Fruit fly (Drosophila melanogaster) whole organism, embryonic: Measurements from ENCODE around the gene CG7275.

Source experiments
- Atf3 ChIP-seq: fragments of 200-800 bp; sonication (Bioruptor generic); optimal IDR thresholded peaks from 3 replicates; lab custom pipeline; 2016; ENCODE audit warnings: missing biosample characterization, missing genetic modification characterization
- B-H1 ChIP-seq: fragments of 200-800 bp; sonication (Bioruptor generic); IDR thresholded peaks from 3 replicates; pipeline ENCODE4 v1.3.6; 2022; ENCODE audit warnings: missing biosample characterization, missing genetic modification characterization
- CG10462 ChIP-seq: fragments of 200-800 bp; sonication (Bioruptor generic); optimal IDR thresholded peaks from 2 replicates; lab custom pipeline; 2016; ENCODE audit warnings: missing biosample characterization, missing genetic modification characterization
- CG11093 ChIP-seq: fragments of 200-800 bp; sonication (Bioruptor generic); IDR thresholded peaks from 3 replicates; pipeline ENCODE4 v1.3.6; 2022; ENCODE audit warnings: missing biosample characterization, missing genetic modification characterization
- CG12219 ChIP-seq: fragments of 200-800 bp; sonication (Bioruptor generic); optimal IDR thresholded peaks from 3 replicates; lab custom pipeline; 2018; ENCODE audit warnings: missing biosample characterization, mild to moderate bottlenecking, missing genetic modification characterization
- CG14050 ChIP-seq: fragments of 200-800 bp; sonication (Bioruptor generic); IDR thresholded peaks from 3 replicates; pipeline ENCODE4 v1.3.6; 2022; ENCODE audit warnings: missing biosample characterization, missing genetic modification characterization
- CG17186 ChIP-seq: fragments of 200-800 bp; sonication (Bioruptor generic); optimal IDR thresholded peaks from 3 replicates; lab custom pipeline; 2017; ENCODE audit warnings: missing biosample characterization, missing genetic modification reagents, missing genetic modification characterization
- CG2116 ChIP-seq: fragments of 200-800 bp; sonication (Bioruptor generic); optimal IDR thresholded peaks from 3 replicates; lab custom pipeline; 2018; ENCODE audit warnings: missing biosample characterization, mild to moderate bottlenecking, missing genetic modification characterization
- CG2678 ChIP-seq: fragments of 200-800 bp; sonication (Bioruptor generic); optimal IDR thresholded peaks from 3 replicates; lab custom pipeline; 2019; ENCODE audit warnings: missing biosample characterization, mild to moderate bottlenecking, missing genetic modification characterization, moderate library complexity
- CG34422 ChIP-seq: fragments of 200-800 bp; sonication (Bioruptor generic); IDR thresholded peaks from 3 replicates; pipeline ENCODE4 v1.3.6; 2022; ENCODE audit warnings: missing biosample characterization, missing genetic modification characterization
- CG4328 ChIP-seq: fragments of 200-800 bp; sonication (Bioruptor generic); optimal IDR thresholded peaks from 3 replicates; lab custom pipeline; 2017; ENCODE audit warnings: missing biosample characterization, missing genetic modification reagents, missing genetic modification characterization
- CG43689 ChIP-seq: fragments of 200-800 bp; sonication (Bioruptor generic); IDR thresholded peaks from 2 replicates; pipeline ENCODE4 v1.3.6; 2022; ENCODE audit warnings: missing biosample characterization, missing genetic modification characterization
- CG6272 ChIP-seq: fragments of 200-800 bp; sonication (Bioruptor generic); IDR thresholded peaks from 2 replicates; pipeline ENCODE4 v1.3.6; 2022; ENCODE audit warnings: missing biosample characterization, missing genetic modification characterization
- CG8359 ChIP-seq: fragments of 200-800 bp; sonication (Bioruptor generic); optimal IDR thresholded peaks from 2 replicates; lab custom pipeline; 2017; ENCODE audit warnings: missing biosample characterization, mild to moderate bottlenecking, missing genetic modification characterization, borderline replicate concordance
- CG9215 ChIP-seq: fragments of 200-800 bp; sonication (Bioruptor generic); IDR thresholded peaks from 2 replicates; pipeline ENCODE4 v1.3.6; 2022; ENCODE audit warnings: missing biosample characterization, missing genetic modification characterization
- CG9437 ChIP-seq: fragments of 200-800 bp; sonication (Bioruptor generic); optimal IDR thresholded peaks from 2 replicates; lab custom pipeline; 2018; ENCODE audit warnings: missing biosample characterization, mild to moderate bottlenecking, missing genetic modification characterization
- CG9932 ChIP-seq: fragments of 200-800 bp; sonication (Bioruptor generic); IDR thresholded peaks from 2 replicates; pipeline ENCODE4 v1.3.6; 2022; ENCODE audit warnings: missing biosample characterization, missing genetic modification characterization
- CoRest ChIP-seq: fragments of 200-800 bp; sonication (Bioruptor generic); optimal IDR thresholded peaks from 3 replicates; lab custom pipeline; 2018; ENCODE audit warnings: missing biosample characterization, mild to moderate bottlenecking, missing genetic modification characterization, moderate library complexity
- CrebB ChIP-seq: fragments of 200-800 bp; sonication (Bioruptor generic); optimal IDR thresholded peaks from 3 replicates; lab custom pipeline; 2018; ENCODE audit warnings: missing biosample characterization, mild to moderate bottlenecking, missing genetic modification characterization
- Dbx ChIP-seq: fragments of 200-800 bp; sonication (Bioruptor generic); IDR thresholded peaks from 3 replicates; pipeline ENCODE4 v1.3.6; 2022; ENCODE audit warnings: missing biosample characterization, missing genetic modification characterization
- Dip3 ChIP-seq: fragments of 200-800 bp; sonication (Bioruptor generic); optimal IDR thresholded peaks from 3 replicates; lab custom pipeline; 2016; ENCODE audit warnings: missing biosample characterization, missing genetic modification characterization
- Ets65A ChIP-seq: fragments of 200-800 bp; sonication (Bioruptor generic); peaks from one replicate; lab custom pipeline; 2016; ENCODE audit warnings: missing biosample characterization, missing genetic modification characterization
- GATAe ChIP-seq: fragments of 200-800 bp; sonication (Bioruptor generic); conservative IDR thresholded peaks from 2 replicates; pipeline ENCODE4 v1.3.6; 2022; ENCODE audit warnings: missing biosample characterization, missing genetic modification characterization
- HLH3B ChIP-seq: fragments of 200-800 bp; sonication (Bioruptor generic); IDR thresholded peaks from 2 replicates; pipeline ENCODE4 v1.3.6; 2022; ENCODE audit warnings: missing biosample characterization, missing genetic modification characterization
- Hsf ChIP-seq: fragments of 200-800 bp; sonication (Bioruptor generic); optimal IDR thresholded peaks from 3 replicates; lab custom pipeline; 2016; ENCODE audit warnings: missing biosample characterization, missing genetic modification characterization
- Max ChIP-seq: fragments of 200-800 bp; sonication (Bioruptor generic); optimal IDR thresholded peaks from 2 replicates; lab custom pipeline; 2016; ENCODE audit warnings: missing biosample characterization, mild to moderate bottlenecking, missing genetic modification characterization
- Med ChIP-seq: fragments of 200-800 bp; sonication (Bioruptor generic); peaks from one replicate; lab custom pipeline; 2016; ENCODE audit warnings: missing biosample characterization, missing genetic modification characterization, mild to moderate bottlenecking, inconsistent platforms, moderate library complexity
- Ptx1 ChIP-seq: fragments of 200-800 bp; sonication (Bioruptor generic); IDR thresholded peaks from 2 replicates; pipeline ENCODE4 v1.3.6; 2022; ENCODE audit warnings: missing biosample characterization, missing genetic modification characterization
- Sox102F ChIP-seq: fragments of 200-800 bp; sonication (Bioruptor generic); optimal IDR thresholded peaks from 2 replicates; lab custom pipeline; 2018; ENCODE audit warnings: missing biosample characterization, mild to moderate bottlenecking, missing genetic modification characterization, moderate library complexity
- TFAM ChIP-seq: fragments of 200-800 bp; sonication (Bioruptor generic); optimal IDR thresholded peaks from 2 replicates; lab custom pipeline; 2017; ENCODE audit warnings: missing biosample characterization, missing genetic modification characterization, inconsistent platforms
- bbx ChIP-seq: fragments of 200-800 bp; sonication (Bioruptor generic); IDR thresholded peaks from 2 replicates; pipeline ENCODE4 v1.3.6; 2022; ENCODE audit warnings: missing biosample characterization, missing genetic modification characterization; ENCODE audit not compliant: partially characterized antibody
- da ChIP-seq: fragments of 200-800 bp; sonication (Bioruptor generic); optimal IDR thresholded peaks from 2 replicates; lab custom pipeline; 2016; ENCODE audit warnings: missing biosample characterization, missing genetic modification characterization
- dmrt99B ChIP-seq: fragments of 200-800 bp; sonication (Bioruptor generic); optimal IDR thresholded peaks from 2 replicates; lab custom pipeline; 2018; ENCODE audit warnings: missing biosample characterization, mild to moderate bottlenecking, missing genetic modification characterization, moderate library complexity
- ewg ChIP-seq: fragments of 200-800 bp; sonication (Bioruptor generic); optimal IDR thresholded peaks from 3 replicates; lab custom pipeline; 2017; ENCODE audit warnings: mild to moderate bottlenecking, missing biosample characterization, missing genetic modification reagents, missing genetic modification characterization
- exex ChIP-seq: fragments of 200-800 bp; sonication (Bioruptor generic); optimal IDR thresholded peaks from 4 replicates; lab custom pipeline; 2018; ENCODE audit warnings: missing biosample characterization, mild to moderate bottlenecking, missing genetic modification characterization, moderate library complexity
- gcm2 ChIP-seq: fragments of 200-800 bp; sonication (Bioruptor generic); optimal IDR thresholded peaks from 2 replicates; lab custom pipeline; 2016; ENCODE audit warnings: missing biosample characterization, missing genetic modification characterization
- gem ChIP-seq: fragments of 200-800 bp; sonication (Bioruptor generic); optimal IDR thresholded peaks from 2 replicates; lab custom pipeline; 2019; ENCODE audit warnings: missing biosample characterization, mild to moderate bottlenecking, missing genetic modification characterization, moderate library complexity
- lab ChIP-seq: fragments of 200-800 bp; sonication (Bioruptor generic); optimal IDR thresholded peaks from 3 replicates; lab custom pipeline; 2017; ENCODE audit warnings: missing biosample characterization, missing genetic modification characterization, mild to moderate bottlenecking, moderate library complexity, missing genetic modification reagents
- nerfin-1 ChIP-seq: fragments of 200-800 bp; sonication (Bioruptor generic); optimal IDR thresholded peaks from 3 replicates; lab custom pipeline; 2019; ENCODE audit warnings: missing biosample characterization, mild to moderate bottlenecking, missing genetic modification characterization, moderate library complexity
- row ChIP-seq: fragments of 200-800 bp; sonication (Bioruptor generic); IDR thresholded peaks from 3 replicates; pipeline ENCODE4 v1.3.6; 2022; ENCODE audit warnings: missing biosample characterization, missing genetic modification characterization
- sisA ChIP-seq: fragments of 200-800 bp; sonication (Bioruptor generic); IDR thresholded peaks from 2 replicates; pipeline ENCODE4 v1.3.6; 2022; ENCODE audit warnings: missing biosample characterization, missing genetic modification characterization
- stwl ChIP-seq: fragments of 200-800 bp; sonication (Bioruptor generic); optimal IDR thresholded peaks from 3 replicates; lab custom pipeline; 2018; ENCODE audit warnings: missing biosample characterization, mild to moderate bottlenecking, missing genetic modification characterization, moderate library complexity
- tna ChIP-seq: fragments of 200-800 bp; sonication (Bioruptor generic); IDR thresholded peaks from 2 replicates; pipeline ENCODE4 v1.3.6; 2022; ENCODE audit warnings: missing biosample characterization, missing genetic modification characterization; ENCODE audit not compliant: partially characterized antibody
- trem ChIP-seq: fragments of 200-800 bp; optimal IDR thresholded peaks from 3 replicates; lab custom pipeline; 2019; ENCODE audit warnings: missing biosample characterization, mild to moderate bottlenecking, missing genetic modification characterization, moderate library complexity
- unc-4 ChIP-seq: fragments of 200-800 bp; sonication (Bioruptor generic); IDR thresholded peaks from 2 replicates; pipeline ENCODE4 v1.3.6; 2022; ENCODE audit warnings: missing biosample characterization, missing genetic modification characterization; ENCODE audit not compliant: partially characterized antibody

The CG7275 gene

dm6 chr3L:15538582-15539490, 40.1 kb downstream of the CG7275 start (continued):
- TF ChIP-seq CG9932 (GFP tag; lab: Robert Waterston, UW) (no peak), trem (tag; lab: Kevin White, UChicago) (no peak), gcm2 (GFP tag; lab: Kevin White, UChicago) (no peak), gem (tag; lab: Kevin White, UChicago) (peak; percentile 22), CG17186 (GFP tag; lab: Kevin White, UChicago) (no peak), CG43689 (GFP tag; lab: Robert Waterston, UW) (no peak), unc-4 (no peak), row (GFP tag; lab: Robert Waterston, UW) (peak; percentile 44; the same call in 2 of the 3 replicates), CG12219 (GFP tag; lab: Kevin White, UChicago) (no peak), tna (GFP tag; lab: Robert Waterston, UW) (no peak), bbx (GFP tag; lab: Robert Waterston, UW) (no peak), HLH3B (GFP tag; lab: Robert Waterston, UW) (no peak), Ets65A (GFP tag; lab: Kevin White, UChicago) (peak; percentile 40), CG8359 (GFP tag; lab: Kevin White, UChicago) (no peak), Hsf (GFP tag; lab: Kevin White, UChicago) (no peak), Ptx1 (GFP tag; lab: Robert Waterston, UW) (no peak), Atf3 (no peak), nerfin-1 (tag; lab: Kevin White, UChicago) (no peak), Sox102F (GFP tag; lab: Kevin White, UChicago) (peak; percentile 35), CG2678 (tag; lab: Kevin White, UChicago) (no peak), sisA (GFP tag; lab: Robert Waterston, UW) (no peak), Max (no peak), CG34422 (GFP tag; lab: Robert Waterston, UW) (peak; percentile 39; the same call in 1 of the 3 replicates), CG2116 (GFP tag; lab: Kevin White, UChicago) (no peak), exex (tag; lab: Kevin White, UChicago) (peak; percentile 88), Dbx (GFP tag; lab: Robert Waterston, UW) (no peak), CrebB (tag; lab: Kevin White, UChicago) (no peak), CG14050 (GFP tag; lab: Robert Waterston, UW) (no peak), CG11093 (GFP tag; lab: Robert Waterston, UW) (no peak), CG9215 (GFP tag; lab: Robert Waterston, UW) (no peak), GATAe (GFP tag; lab: Robert Waterston, UW) (peak; percentile 63; the same call in 1 of the 2 replicates), CoRest (tag; lab: Kevin White, UChicago) (no peak), stwl (tag; lab: Kevin White, UChicago) (no peak), CG10462 (GFP tag; lab: Kevin White, UChicago) (no peak), Dip3 (GFP tag; lab: Kevin White, UChicago) (no peak), dmrt99B (tag; lab: Kevin White, UChicago) (peak; percentile 1), TFAM (GFP tag; lab: Kevin White, UChicago) (no peak), da (GFP tag; lab: Kevin White, UChicago) (no peak), CG4328 (GFP tag; lab: Kevin White, UChicago) (no peak), B-H1 (GFP tag; lab: Robert Waterston, UW) (no peak), ewg (GFP tag; lab: Kevin White, UChicago) (no peak), CG9437 (no peak), Med (peak; percentile 21), lab (GFP tag; lab: Kevin White, UChicago) (peak; percentile 2), CG6272 (no peak)
